Worm (Caenorhabditis elegans) whole organism, L2 larva: Measurements from ENCODE around the gene Y48A6B.14.

Experiments used
- lin-13 ChIP-seq: fragments of 150-350 bp; optimal IDR thresholded peaks from 2 replicates; lab custom pipeline; 2014; ENCODE audit warnings: missing biosample characterization, missing genetic modification reagents, missing genetic modification characterization
- lsy-2 ChIP-seq, 2 experiments: fragments of 150-350 bp in 1 of 2; sonication (generic microtip) in 1 of 2; optimal IDR thresholded peaks; 2 replicates each; lab custom pipeline; 2014 to 2017; ENCODE audit warnings: missing biosample characterization in 2 of 2, missing genetic modification characterization in 2 of 2
- nhr-12 ChIP-seq: fragments of 150-350 bp; optimal IDR thresholded peaks from 2 replicates; lab custom pipeline; 2014; ENCODE audit warnings: missing biosample characterization, missing genetic modification characterization
- nhr-129 ChIP-seq: fragments of 150-350 bp; optimal IDR thresholded peaks from 2 replicates; lab custom pipeline; 2014; ENCODE audit warnings: missing biosample characterization, missing genetic modification characterization
- nhr-237 ChIP-seq: fragments of 150-350 bp; optimal IDR thresholded peaks from 2 replicates; lab custom pipeline; 2014; ENCODE audit warnings: missing biosample characterization, missing genetic modification characterization
- nhr-25 ChIP-seq: fragments of 150-350 bp; sonication (generic microtip); optimal IDR thresholded peaks from 3 replicates; lab custom pipeline; 2014; ENCODE audit warnings: missing biosample characterization, missing genetic modification characterization
- sma-9 ChIP-seq, 2 experiments: fragments of 150-350 bp in 1 of 2; sonication (generic microtip) in 1 of 2; optimal IDR thresholded peaks; 2 replicates each; lab custom pipeline; 2014 to 2016; ENCODE audit warnings: missing genetic modification characterization in 2 of 2, mild to moderate bottlenecking in 1 of 2, missing biosample characterization in 1 of 2, missing compliant biosample characterization in 1 of 2, missing genetic modification reagents in 1 of 2, moderate library complexity in 1 of 2
- snpc-4 ChIP-seq: fragments of 150-350 bp; optimal IDR thresholded peaks from 2 replicates; lab custom pipeline; 2014; ENCODE audit warnings: missing biosample characterization, missing genetic modification characterization

DNA sequence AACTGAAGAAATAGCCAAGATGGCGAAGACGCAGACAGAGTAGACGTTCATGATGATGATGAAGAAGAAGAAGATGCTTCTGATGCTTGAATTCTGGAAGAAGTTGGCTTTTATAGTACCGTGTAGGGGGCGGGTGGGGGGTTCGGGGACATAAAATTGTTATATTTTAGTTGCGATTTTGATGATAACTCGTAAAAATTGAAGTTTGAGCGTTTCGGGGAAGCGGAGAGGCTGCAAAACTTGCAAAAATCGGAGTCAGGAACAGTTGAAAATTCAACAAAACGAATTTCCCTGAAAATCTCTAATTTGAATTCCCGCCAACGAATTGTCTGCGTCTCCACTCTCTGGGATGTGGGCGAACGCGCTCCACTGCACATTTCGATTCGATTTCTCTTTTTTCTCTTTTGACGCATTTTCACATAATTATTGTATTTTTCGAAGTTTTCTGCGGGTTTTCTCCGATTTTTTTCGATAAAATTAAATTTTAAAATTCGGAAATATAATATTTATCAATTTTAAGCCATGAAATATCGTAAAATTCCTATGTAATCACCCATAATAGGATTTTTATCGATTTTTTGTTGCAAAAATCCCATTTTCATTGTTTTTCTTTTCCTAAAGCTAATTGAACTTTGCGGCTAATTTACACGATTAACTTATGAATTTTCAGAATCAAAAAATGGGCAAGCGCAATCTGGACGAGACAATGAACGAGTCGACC lies 23.7 kb upstream of the Y48A6B.14 start, which contains the start of the genes fipr-17 and Y48A6B.3:
- TF ChIP-seq nhr-12 (tag; lab: Kevin White, UChicago): no peak
- TF ChIP-seq sma-9 (GFP tag; optimal IDR thresholded peaks at IDR 0.05; lab: Kevin White, UChicago): peak; percentile 73
- TF ChIP-seq sma-9 (tag; optimal IDR thresholded peaks at IDR 0.05; lab: Kevin White, UChicago): no peak
- peak; percentile 68 for TF ChIP-seq nhr-25 (tag; lab: Kevin White, UChicago)
- no peak for TF ChIP-seq nhr-237
- peak; percentile 85 for TF ChIP-seq lin-13 (GFP tag; lab: Kevin White, UChicago)
- TF ChIP-seq lsy-2 (tag; optimal IDR thresholded peaks at IDR 0.05; lab: Kevin White, UChicago): peak; percentile 71 to 91
- TF ChIP-seq snpc-4 (tag; lab: Kevin White, UChicago): peak; percentile 91
- peak; percentile 83 for TF ChIP-seq nhr-129 (tag; lab: Kevin White, UChicago)
